Worm (Caenorhabditis elegans): ENCODE measurements around the gene F27B3.6.

- TF ChIP-seq him-1 (tag; optimal IDR thresholded peaks at IDR 0.05) (no peak), dao-5 (tag; optimal IDR thresholded peaks at IDR 0.05) (no peak)
These were observed 47.3 kb downstream of the F27B3.6 start, which contains the start of gene C09E7.11 for ce11 chrIII:6531099-6531498.

Data from whole organism, L4/young adult.